1 fruit fly cellular context compared by ENCODE assay signal in the genomic region with DNA sequence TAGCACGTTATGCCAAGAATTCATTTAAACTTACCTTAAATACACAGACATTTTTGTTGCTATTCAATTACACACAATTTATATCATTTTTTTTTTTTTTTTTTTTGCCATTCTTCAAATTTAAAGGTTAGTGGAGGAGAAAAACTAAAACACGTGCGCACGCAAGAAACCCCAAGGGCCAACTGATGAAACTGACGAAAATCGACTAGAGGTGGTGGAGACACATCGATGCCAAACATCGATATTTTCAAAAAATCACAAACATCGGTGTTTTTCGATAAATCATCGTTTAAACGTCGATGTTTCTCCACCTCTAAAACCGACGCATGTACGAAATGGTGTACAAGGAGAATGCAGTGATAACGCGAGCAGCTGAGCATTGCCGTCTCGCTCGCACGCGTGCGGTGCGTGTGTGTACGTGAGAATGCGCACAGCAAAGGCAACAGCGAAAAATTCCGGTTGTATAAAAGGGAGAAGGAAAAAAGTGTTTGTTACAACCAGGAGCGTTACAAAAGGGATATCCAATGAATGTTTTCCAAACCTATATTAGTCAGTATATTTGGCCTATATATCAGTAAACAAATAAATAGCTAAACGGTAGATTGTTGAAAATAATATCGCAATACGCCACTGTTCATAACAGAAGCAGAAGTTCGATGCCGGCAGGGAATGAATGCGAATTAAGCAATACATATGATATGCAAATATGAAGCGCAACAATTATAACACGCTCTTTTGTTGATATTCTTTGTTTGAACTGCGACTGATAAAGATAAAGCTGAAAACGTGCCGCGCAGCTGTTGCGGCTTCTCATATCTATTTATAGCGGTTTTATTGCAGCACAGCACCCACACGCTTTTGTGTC.
TF ChIP-seq lines count a peak whose summit lies in the region.

No protein-coding gene starts in this region.

TF ChIP-seq in whole organism, embryonic, 481 proteins besides CTCF, POLR2A, EP300 and RAD21 (continued from another document and continues in another):
- TF ChIP-seq CG30431 (GFP tag; optimal IDR thresholded peaks at IDR 0.05; lab: Kevin White, UChicago) = no peak
- no peak for TF ChIP-seq Oaz (GFP tag; IDR thresholded peaks at IDR 0.05; lab: Robert Waterston, UW)
- TF ChIP-seq GATAe (GFP tag; conservative IDR thresholded peaks at IDR 0.05; lab: Robert Waterston, UW) = no peak
- no peak for TF ChIP-seq CG15601 (tag; optimal IDR thresholded peaks at IDR 0.05; lab: Kevin White, UChicago)
- TF ChIP-seq nerfin-1 (tag; optimal IDR thresholded peaks at IDR 0.05; lab: Kevin White, UChicago) = peak; percentile 70
- no peak for TF ChIP-seq CG12942 (GFP tag; optimal IDR thresholded peaks at IDR 0.05; lab: Kevin White, UChicago)
- TF ChIP-seq Lpt (GFP tag; optimal IDR thresholded peaks at IDR 0.05; lab: Kevin White, UChicago) = no peak
- TF ChIP-seq CG16813 (GFP tag; IDR thresholded peaks at IDR 0.05; lab: Robert Waterston, UW; ENCODE audit: partially characterized antibody) = no peak
- no peak for TF ChIP-seq bab2 (GFP tag; optimal IDR thresholded peaks at IDR 0.05; lab: Kevin White, UChicago)
- TF ChIP-seq CG4617 (GFP tag; optimal IDR thresholded peaks at IDR 0.05; lab: Kevin White, UChicago; ENCODE audit: borderline replicate concordance) = no peak
- TF ChIP-seq tin (GFP tag; optimal IDR thresholded peaks at IDR 0.05; lab: Kevin White, UChicago) = no peak
- no peak for TF ChIP-seq CG4707 (GFP tag; optimal IDR thresholded peaks at IDR 0.05; lab: Kevin White, UChicago)
- TF ChIP-seq Six4 (GFP tag; optimal IDR thresholded peaks at IDR 0.05; lab: Kevin White, UChicago) = no peak
- no peak for TF ChIP-seq pnt (GFP tag; optimal IDR thresholded peaks at IDR 0.05; lab: Kevin White, UChicago)
- TF ChIP-seq CG7786 (GFP tag; optimal IDR thresholded peaks at IDR 0.05; lab: Kevin White, UChicago) = no peak
- peak; percentile 8 for TF ChIP-seq Deaf1 (tag; optimal IDR thresholded peaks at IDR 0.05; lab: Kevin White, UChicago)
- no peak for TF ChIP-seq CG5953 (GFP tag; IDR thresholded peaks at IDR 0.05; lab: Robert Waterston, UW)
- no peak for TF ChIP-seq bbx (GFP tag; IDR thresholded peaks at IDR 0.05; lab: Robert Waterston, UW; ENCODE audit: partially characterized antibody)
- TF ChIP-seq lmd (GFP tag; IDR thresholded peaks at IDR 0.05; lab: Robert Waterston, UW) = no peak
- TF ChIP-seq exex (tag; optimal IDR thresholded peaks at IDR 0.05; lab: Kevin White, UChicago) = no peak
- no peak for TF ChIP-seq dimm (GFP tag; IDR thresholded peaks at IDR 0.05; lab: Robert Waterston, UW)
- no peak for TF ChIP-seq Side (GFP tag; optimal IDR thresholded peaks at IDR 0.05; lab: Kevin White, UChicago)
- peak; percentile 52 for TF ChIP-seq ewg (GFP tag; optimal IDR thresholded peaks at IDR 0.05; lab: Kevin White, UChicago)
- no peak for TF ChIP-seq CG12155 (GFP tag; optimal IDR thresholded peaks at IDR 0.05; lab: Kevin White, UChicago)
- no peak for TF ChIP-seq disco-r (GFP tag; optimal IDR thresholded peaks at IDR 0.05; lab: Kevin White, UChicago)
- no peak for TF ChIP-seq CG10366 (GFP tag; IDR thresholded peaks at IDR 0.05; lab: Robert Waterston, UW)
- TF ChIP-seq CG7745 (tag; optimal IDR thresholded peaks at IDR 0.05; lab: Kevin White, UChicago) = no peak
- no peak for TF ChIP-seq ttk (GFP tag; IDR thresholded peaks at IDR 0.05; lab: Robert Waterston, UW)
- TF ChIP-seq MBD-R2 (GFP tag; IDR thresholded peaks at IDR 0.05; lab: Robert Waterston, UW) = no peak
- no peak for TF ChIP-seq br (optimal IDR thresholded peaks at IDR 0.05; lab: Kevin White, UChicago)
- TF ChIP-seq Bgb (GFP tag; IDR thresholded peaks at IDR 0.05; lab: Robert Waterston, UW; ENCODE audit: partially characterized antibody) = no peak
- TF ChIP-seq CG6272 (GFP tag; IDR thresholded peaks at IDR 0.05; lab: Robert Waterston, UW) = peak; percentile 38; the same call in 1 of the 2 replicates
- TF ChIP-seq sima (GFP tag; optimal IDR thresholded peaks at IDR 0.05; lab: Kevin White, UChicago) = no peak
- no peak for TF ChIP-seq Mes4 (GFP tag; optimal IDR thresholded peaks at IDR 0.05; lab: Kevin White, UChicago)
- TF ChIP-seq CG15011 (GFP tag; optimal IDR thresholded peaks at IDR 0.05; lab: Kevin White, UChicago) = no peak
- no peak for TF ChIP-seq Hand (GFP tag; optimal IDR thresholded peaks at IDR 0.05; lab: Kevin White, UChicago)
- peak; percentile 80 for TF ChIP-seq cwo (GFP tag; optimal IDR thresholded peaks at IDR 0.05; lab: Kevin White, UChicago)
- TF ChIP-seq ind (GFP tag; optimal IDR thresholded peaks at IDR 0.05; lab: Kevin White, UChicago) = no peak
- no peak for TF ChIP-seq btn (GFP tag; optimal IDR thresholded peaks at IDR 0.05; lab: Kevin White, UChicago)
- no peak for TF ChIP-seq CG6683 (GFP tag; optimal IDR thresholded peaks at IDR 0.05; lab: Kevin White, UChicago)
- no peak for TF ChIP-seq CG17802 (tag; optimal IDR thresholded peaks at IDR 0.05; lab: Kevin White, UChicago)
- TF ChIP-seq CG15269 (tag; optimal IDR thresholded peaks at IDR 0.05; lab: Kevin White, UChicago) = no peak
- no peak for TF ChIP-seq nmo (GFP tag; optimal IDR thresholded peaks at IDR 0.05; lab: Kevin White, UChicago)
- no peak for TF ChIP-seq bowl (GFP tag; IDR thresholded peaks at IDR 0.05; lab: Robert Waterston, UW)
- TF ChIP-seq ftz-f1 (GFP tag; optimal IDR thresholded peaks at IDR 0.05; lab: Kevin White, UChicago) = no peak
- no peak for TF ChIP-seq caup (GFP tag; optimal IDR thresholded peaks at IDR 0.05; lab: Kevin White, UChicago; ENCODE audit: severe bottlenecking)
- TF ChIP-seq twi (tag; optimal IDR thresholded peaks at IDR 0.05; lab: Kevin White, UChicago) = peak; percentile 51
- peak; percentile 95 for TF ChIP-seq psq (GFP tag; optimal IDR thresholded peaks at IDR 0.05; lab: Kevin White, UChicago)
- no peak for TF ChIP-seq da (GFP tag; optimal IDR thresholded peaks at IDR 0.05; lab: Kevin White, UChicago)
- TF ChIP-seq Nf-YC (tag; optimal IDR thresholded peaks at IDR 0.05; lab: Kevin White, UChicago) = no peak
- peak; percentile 0 for TF ChIP-seq MESR4 (GFP tag; optimal IDR thresholded peaks at IDR 0.05; lab: Kevin White, UChicago)
- no peak for TF ChIP-seq CG18599 (GFP tag; optimal IDR thresholded peaks at IDR 0.05; lab: Kevin White, UChicago)
- no peak for TF ChIP-seq gcm (GFP tag; optimal IDR thresholded peaks at IDR 0.05; lab: Kevin White, UChicago)
- TF ChIP-seq zen (tag; optimal IDR thresholded peaks at IDR 0.05; lab: Kevin White, UChicago) = no peak
- TF ChIP-seq CG18262 (tag; optimal IDR thresholded peaks at IDR 0.05; lab: Kevin White, UChicago) = no peak
- TF ChIP-seq CG2678 (tag; optimal IDR thresholded peaks at IDR 0.05; lab: Kevin White, UChicago) = no peak
- TF ChIP-seq chif (GFP tag; optimal IDR thresholded peaks at IDR 0.05; lab: Kevin White, UChicago) = no peak
- TF ChIP-seq CG6654 (GFP tag; optimal IDR thresholded peaks at IDR 0.05; lab: Kevin White, UChicago) = no peak
- TF ChIP-seq mld (GFP tag; IDR thresholded peaks at IDR 0.05; lab: Robert Waterston, UW; ENCODE audit: partially characterized antibody) = no peak
- no peak for TF ChIP-seq D (optimal IDR thresholded peaks at IDR 0.05; lab: Kevin White, UChicago)
- peak; percentile 1 for TF ChIP-seq D (GFP tag; optimal IDR thresholded peaks at IDR 0.05; lab: Kevin White, UChicago)
- TF ChIP-seq CG17912 (GFP tag; optimal IDR thresholded peaks at IDR 0.05; lab: Kevin White, UChicago) = no peak
- no peak for TF ChIP-seq sisA (GFP tag; IDR thresholded peaks at IDR 0.05; lab: Robert Waterston, UW)
- TF ChIP-seq CG4404 (GFP tag; IDR thresholded peaks at IDR 0.05; lab: Robert Waterston, UW) = no peak
- no peak for TF ChIP-seq CG6791 (GFP tag; IDR thresholded peaks at IDR 0.05; lab: Robert Waterston, UW; ENCODE audit: partially characterized antibody)
- TF ChIP-seq row (GFP tag; IDR thresholded peaks at IDR 0.05; lab: Robert Waterston, UW) = no peak
- no peak for TF ChIP-seq eyg (GFP tag; optimal IDR thresholded peaks at IDR 0.05; lab: Kevin White, UChicago)
- no peak for TF ChIP-seq CG3847 (GFP tag; IDR thresholded peaks at IDR 0.05; lab: Robert Waterston, UW)
- TF ChIP-seq Nf-YB (GFP tag; optimal IDR thresholded peaks at IDR 0.05; lab: Kevin White, UChicago) = no peak
- TF ChIP-seq Ada2b (GFP tag; IDR thresholded peaks at IDR 0.05; lab: Robert Waterston, UW) = no peak
- peak; percentile 57 for TF ChIP-seq pzg (GFP tag; optimal IDR thresholded peaks at IDR 0.05; lab: Kevin White, UChicago)
- no peak for TF ChIP-seq CG6175 (GFP tag; IDR thresholded peaks at IDR 0.05; lab: Robert Waterston, UW)
- TF ChIP-seq Dfd (GFP tag; optimal IDR thresholded peaks at IDR 0.05; lab: Kevin White, UChicago) = no peak
- TF ChIP-seq repo (GFP tag; optimal IDR thresholded peaks at IDR 0.05; lab: Kevin White, UChicago) = no peak
- peak; percentile 3 for TF ChIP-seq Myb (GFP tag; optimal IDR thresholded peaks at IDR 0.05; lab: Kevin White, UChicago)
- no peak for TF ChIP-seq trh (GFP tag; optimal IDR thresholded peaks at IDR 0.05; lab: Kevin White, UChicago)
- no peak for TF ChIP-seq corto (GFP tag; optimal IDR thresholded peaks at IDR 0.05; lab: Kevin White, UChicago)
- no peak for TF ChIP-seq odd (GFP tag; optimal IDR thresholded peaks at IDR 0.05; lab: Kevin White, UChicago)
- TF ChIP-seq CG13624 (GFP tag; optimal IDR thresholded peaks at IDR 0.05; lab: Kevin White, UChicago) = no peak
- TF ChIP-seq sc (optimal IDR thresholded peaks at IDR 0.05; lab: Kevin White, UChicago) = no peak
- TF ChIP-seq sc (GFP tag; optimal IDR thresholded peaks at IDR 0.05; lab: Kevin White, UChicago) = no peak
- TF ChIP-seq CG6813 (GFP tag; optimal IDR thresholded peaks at IDR 0.05; lab: Kevin White, UChicago) = peak; percentile 2
- TF ChIP-seq maf-S (GFP tag; optimal IDR thresholded peaks at IDR 0.05; lab: Kevin White, UChicago) = no peak
- no peak for TF ChIP-seq Usf (GFP tag; optimal IDR thresholded peaks at IDR 0.05; lab: Kevin White, UChicago)
- TF ChIP-seq z (GFP tag; IDR thresholded peaks at IDR 0.05; lab: Robert Waterston, UW) = no peak
- TF ChIP-seq unc-4 (GFP tag; IDR thresholded peaks at IDR 0.05; lab: Robert Waterston, UW; ENCODE audit: partially characterized antibody) = no peak
- no peak for TF ChIP-seq dpn (GFP tag; optimal IDR thresholded peaks at IDR 0.05; lab: Kevin White, UChicago)
- TF ChIP-seq Mrtf (GFP tag; IDR thresholded peaks at IDR 0.05; lab: Robert Waterston, UW) = no peak
- no peak for TF ChIP-seq aop (GFP tag; IDR thresholded peaks at IDR 0.05; lab: Robert Waterston, UW)
- TF ChIP-seq Elba2 (GFP tag; optimal IDR thresholded peaks at IDR 0.05; lab: Kevin White, UChicago) = no peak
- TF ChIP-seq gro (GFP tag; optimal IDR thresholded peaks at IDR 0.05; lab: Kevin White, UChicago) = no peak
- TF ChIP-seq sd (tag; optimal IDR thresholded peaks at IDR 0.05; lab: Kevin White, UChicago) = peak; percentile 70
- no peak for TF ChIP-seq oc (tag; optimal IDR thresholded peaks at IDR 0.05; lab: Kevin White, UChicago)
- TF ChIP-seq schlank (tag; optimal IDR thresholded peaks at IDR 0.05; lab: Kevin White, UChicago) = no peak
- TF ChIP-seq CG14441 (GFP tag; IDR thresholded peaks at IDR 0.05; lab: Robert Waterston, UW) = no peak
- TF ChIP-seq CG17359 (tag; optimal IDR thresholded peaks at IDR 0.05; lab: Kevin White, UChicago) = peak; percentile 9
- no peak for TF ChIP-seq CG11723 (GFP tag; optimal IDR thresholded peaks at IDR 0.05; lab: Kevin White, UChicago)
- no peak for TF ChIP-seq al (GFP tag; IDR thresholded peaks at IDR 0.05; lab: Robert Waterston, UW)
- TF ChIP-seq tna (GFP tag; IDR thresholded peaks at IDR 0.05; lab: Robert Waterston, UW; ENCODE audit: partially characterized antibody) = no peak
- TF ChIP-seq B-H1 (GFP tag; IDR thresholded peaks at IDR 0.05; lab: Robert Waterston, UW) = no peak
- no peak for TF ChIP-seq tio (GFP tag; optimal IDR thresholded peaks at IDR 0.05; lab: Kevin White, UChicago)
- no peak for TF ChIP-seq otp (GFP tag; IDR thresholded peaks at IDR 0.05; lab: Robert Waterston, UW)
- TF ChIP-seq bcd (GFP tag; optimal IDR thresholded peaks at IDR 0.05; lab: Kevin White, UChicago) = no peak
- no peak for TF ChIP-seq E2f2 (GFP tag; IDR thresholded peaks at IDR 0.05; lab: Robert Waterston, UW)
- TF ChIP-seq gcm2 (GFP tag; optimal IDR thresholded peaks at IDR 0.05; lab: Kevin White, UChicago) = no peak
- no peak for TF ChIP-seq peb (GFP tag; IDR thresholded peaks at IDR 0.05; lab: Robert Waterston, UW)
- TF ChIP-seq p53 (GFP tag; optimal IDR thresholded peaks at IDR 0.05; lab: Kevin White, UChicago) = no peak
- TF ChIP-seq CG6854 (GFP tag; optimal IDR thresholded peaks at IDR 0.05; lab: Kevin White, UChicago) = no peak
- TF ChIP-seq CG18476 (GFP tag; optimal IDR thresholded peaks at IDR 0.05; lab: Kevin White, UChicago) = no peak
- no peak for TF ChIP-seq zf30C (GFP tag; optimal IDR thresholded peaks at IDR 0.05; lab: Kevin White, UChicago)
- TF ChIP-seq B-H2 (GFP tag; optimal IDR thresholded peaks at IDR 0.05; lab: Kevin White, UChicago) = no peak
- no peak for TF ChIP-seq CG31365 (tag; optimal IDR thresholded peaks at IDR 0.05; lab: Kevin White, UChicago)
- TF ChIP-seq CG12071 (GFP tag; optimal IDR thresholded peaks at IDR 0.05; lab: Kevin White, UChicago) = no peak
- no peak for TF ChIP-seq Fer3 (tag; optimal IDR thresholded peaks at IDR 0.05; lab: Kevin White, UChicago)
- peak; percentile 29 for TF ChIP-seq HLHmδ (GFP tag; optimal IDR thresholded peaks at IDR 0.05; lab: Kevin White, UChicago)
- no peak for TF ChIP-seq pros (GFP tag; optimal IDR thresholded peaks at IDR 0.05; lab: Kevin White, UChicago)
- TF ChIP-seq NK7.1 (GFP tag; optimal IDR thresholded peaks at IDR 0.05; lab: Kevin White, UChicago) = no peak
- no peak for TF ChIP-seq cato (GFP tag; optimal IDR thresholded peaks at IDR 0.05; lab: Kevin White, UChicago; ENCODE audit: borderline replicate concordance)
- no peak for TF ChIP-seq CG42726 (GFP tag; IDR thresholded peaks at IDR 0.05; lab: Robert Waterston, UW; ENCODE audit: partially characterized antibody)
- no peak for TF ChIP-seq croc (GFP tag; conservative IDR thresholded peaks at IDR 0.05; lab: Robert Waterston, UW)
- TF ChIP-seq CG12769 (tag; optimal IDR thresholded peaks at IDR 0.05; lab: Kevin White, UChicago) = no peak
- TF ChIP-seq kah (GFP tag; optimal IDR thresholded peaks at IDR 0.05; lab: Kevin White, UChicago) = no peak
- no peak for TF ChIP-seq yki (optimal IDR thresholded peaks at IDR 0.05; lab: Kevin White, UChicago)
- no peak for TF ChIP-seq ranshi (GFP tag; IDR thresholded peaks at IDR 0.05; lab: Robert Waterston, UW)
- TF ChIP-seq grau (tag; optimal IDR thresholded peaks at IDR 0.05; lab: Kevin White, UChicago) = no peak
- TF ChIP-seq inv (GFP tag; IDR thresholded peaks at IDR 0.05; lab: Robert Waterston, UW; ENCODE audit: partially characterized antibody) = no peak
- no peak for TF ChIP-seq NFAT (GFP tag; IDR thresholded peaks at IDR 0.05; lab: Robert Waterston, UW)
- no peak for TF ChIP-seq CG1792 (GFP tag; optimal IDR thresholded peaks at IDR 0.05; lab: Kevin White, UChicago)
